Worm (Caenorhabditis elegans) whole organism, L4/young adult: Measurements from ENCODE around the gene pdhb-1.

Experiments used
- dao-5 ChIP-seq: sonication (generic microtip); optimal IDR thresholded peaks from 2 replicates; lab custom pipeline; 2016; ENCODE audit warnings: missing genotype, missing genetic modification characterization, moderate library complexity, missing compliant biosample characterization
- him-1 ChIP-seq: sonication (generic microtip); optimal IDR thresholded peaks from 2 replicates; lab custom pipeline; 2016; ENCODE audit warnings: missing genotype, missing genetic modification reagents, missing genetic modification characterization, missing compliant biosample characterization

DNA sequence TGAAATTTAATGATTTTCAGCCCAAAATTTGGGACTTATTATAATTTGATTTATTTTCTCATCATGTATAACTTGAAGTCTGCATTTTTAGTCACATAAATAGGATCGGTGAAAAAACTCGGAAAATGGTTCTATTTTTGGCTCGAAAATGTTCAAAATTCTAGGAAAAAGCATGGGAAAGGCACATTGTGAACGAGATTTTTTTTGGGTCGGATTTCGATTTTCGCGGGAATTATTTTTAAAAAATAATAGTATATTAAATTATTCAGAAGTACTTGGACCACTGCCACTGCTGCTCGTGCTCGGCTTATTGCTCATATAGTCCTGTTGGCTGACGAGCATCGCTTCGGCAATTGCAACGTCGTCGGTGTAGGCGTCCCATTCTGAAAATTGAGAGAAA, 26.1 kb upstream of the pdhb-1 start:
- TF ChIP-seq him-1, result no peak
- no peak for TF ChIP-seq dao-5 (tag; lab: Kevin White, UChicago)
